Fruit fly (Drosophila melanogaster): ENCODE results near the gene agt.

agt gene

dm6 chr3R:6665117-6665654 lies 5.3 kb upstream of the agt start (continued):
- TF ChIP-seq vvl (GFP tag; IDR thresholded peaks at IDR 0.05) (no peak), CG10147 (GFP tag; optimal IDR thresholded peaks at IDR 0.05) (no peak), CG8388 (GFP tag; optimal IDR thresholded peaks at IDR 0.05) (no peak), CG1529 (GFP tag; optimal IDR thresholded peaks at IDR 0.05) (peak; percentile 39), CG10321 (GFP tag; IDR thresholded peaks at IDR 0.05) (no peak), gro (GFP tag; optimal IDR thresholded peaks at IDR 0.05) (no peak), so (GFP tag; IDR thresholded peaks at IDR 0.05) (no peak), trh (GFP tag; optimal IDR thresholded peaks at IDR 0.05) (no peak), CG9727 (GFP tag; optimal IDR thresholded peaks at IDR 0.05) (peak; percentile 62), CG14860 (GFP tag; IDR thresholded peaks at IDR 0.05; ENCODE audit: partially characterized antibody) (no peak), CG4282 (GFP tag; optimal IDR thresholded peaks at IDR 0.05) (no peak), hkb (optimal IDR thresholded peaks at IDR 0.05) (no peak), hkb (GFP tag; IDR thresholded peaks at IDR 0.05) (0 out of 2 replicates have a peak, but pooled peaks have one; percentile 41), ci (GFP tag; IDR thresholded peaks at IDR 0.05) (peak; percentile 81), Gug (GFP tag; IDR thresholded peaks at IDR 0.05) (no peak; the same call in 3 of the 4 replicates), Aef1 (GFP tag; IDR thresholded peaks at IDR 0.05) (no peak), CG31441 (GFP tag; IDR thresholded peaks at IDR 0.05) (no peak), CG5180 (GFP tag; optimal IDR thresholded peaks at IDR 0.05) (peak; percentile 90), scrt (GFP tag; optimal IDR thresholded peaks at IDR 0.05) (no peak), MTF-1 (GFP tag; optimal IDR thresholded peaks at IDR 0.05; ENCODE audit: borderline replicate concordance) (peak; percentile 77), Hr3 (GFP tag; optimal IDR thresholded peaks at IDR 0.05) (no peak), CG10366 (GFP tag; IDR thresholded peaks at IDR 0.05) (no peak), NFAT (GFP tag; IDR thresholded peaks at IDR 0.05) (no peak), az2 (GFP tag; optimal IDR thresholded peaks at IDR 0.05) (no peak), CG12769 (tag; optimal IDR thresholded peaks at IDR 0.05) (peak; percentile 37), Atf-2 (GFP tag; optimal IDR thresholded peaks at IDR 0.05) (no peak), ro (GFP tag; IDR thresholded peaks at IDR 0.05) (no peak), nerfin-1 (tag; optimal IDR thresholded peaks at IDR 0.05) (no peak), sens-2 (GFP tag; IDR thresholded peaks at IDR 0.05) (0 out of 2 replicates have a peak, but pooled peaks have one; percentile 15), Fer1 (GFP tag; optimal IDR thresholded peaks at IDR 0.05) (no peak), zfh1 (GFP tag; IDR thresholded peaks at IDR 0.05) (peak; percentile 66), Oaz (GFP tag; IDR thresholded peaks at IDR 0.05) (no peak), CG4328 (GFP tag; optimal IDR thresholded peaks at IDR 0.05) (peak; percentile 6), Fer3 (tag; optimal IDR thresholded peaks at IDR 0.05) (no peak), toy (GFP tag; IDR thresholded peaks at IDR 0.05) (no peak), ems (GFP tag; optimal IDR thresholded peaks at IDR 0.05) (no peak), unc-4 (GFP tag; IDR thresholded peaks at IDR 0.05; ENCODE audit: partially characterized antibody) (no peak), CG7786 (GFP tag; optimal IDR thresholded peaks at IDR 0.05) (no peak), crp (GFP tag; optimal IDR thresholded peaks at IDR 0.05) (peak in 1 of 2 experiments; percentile 8), CG33213 (GFP tag; optimal IDR thresholded peaks at IDR 0.05) (no peak), CG2712 (tag; optimal IDR thresholded peaks at IDR 0.05) (no peak), CG6175 (GFP tag; IDR thresholded peaks at IDR 0.05) (0 out of 3 replicates have a peak, but pooled peaks have one; percentile 51), CG6254 (GFP tag; optimal IDR thresholded peaks at IDR 0.05) (no peak), bcd (GFP tag; optimal IDR thresholded peaks at IDR 0.05) (peak; percentile 42), PHDP (tag; optimal IDR thresholded peaks at IDR 0.05) (no peak), lola (GFP tag; optimal IDR thresholded peaks at IDR 0.05) (no peak), pum (GFP tag; optimal IDR thresholded peaks at IDR 0.05) (no peak), cad (GFP tag; optimal IDR thresholded peaks at IDR 0.05) (no peak), danr (GFP tag; IDR thresholded peaks at IDR 0.05) (no peak), kah (GFP tag; optimal IDR thresholded peaks at IDR 0.05) (no peak), tio (GFP tag; optimal IDR thresholded peaks at IDR 0.05) (no peak)

All from whole organism, embryonic.